Worm (Caenorhabditis elegans) whole organism, midembryonic: ENCODE data around the gene ZK1240.1.

Source experiments
- T22C8.4 ChIP-seq: fragments of 200-800 bp; sonication (Bioruptor generic); IDR thresholded peaks from 2 replicates; pipeline ENCODE4 v1.3.6; 2022; ENCODE audit warnings: missing genetic modification characterization, missing compliant biosample characterization
- cog-1 ChIP-seq: sonication (generic microtip); optimal IDR thresholded peaks from 2 replicates; lab custom pipeline; 2016; ENCODE audit warnings: missing genetic modification characterization, missing compliant biosample characterization
- flt-1 ChIP-seq: fragments of 200-800 bp; sonication (Bioruptor generic); IDR thresholded peaks from 2 replicates; pipeline ENCODE4 v1.3.6; 2022; ENCODE audit warnings: missing genetic modification characterization, missing compliant biosample characterization
- klf-2 ChIP-seq: fragments of 200-800 bp; sonication (Bioruptor generic); conservative IDR thresholded peaks from 2 replicates; pipeline ENCODE4 v1.3.6; 2022; ENCODE audit warnings: missing genetic modification reagents, missing genetic modification characterization, missing compliant biosample characterization
- med-1 ChIP-seq: sonication (generic microtip); optimal IDR thresholded peaks from 2 replicates; lab custom pipeline; 2017; ENCODE audit warnings: missing genetic modification characterization, mild to moderate bottlenecking, missing compliant biosample characterization, antibody characterized with exemption, missing genetic modification reagents; ENCODE audit not compliant: insufficient read depth
- ref-1 ChIP-seq: fragments of 200-800 bp; sonication (Bioruptor generic); conservative IDR thresholded peaks from 2 replicates; pipeline ENCODE4 v1.3.6; 2022; ENCODE audit warnings: missing genetic modification reagents, missing genetic modification characterization, missing compliant biosample characterization
- tab-1 ChIP-seq: fragments of 200-800 bp; sonication (Bioruptor generic); IDR thresholded peaks from 2 replicates; pipeline ENCODE4 v1.3.6; 2022; ENCODE audit warnings: missing genetic modification characterization, missing compliant biosample characterization
- ztf-23 ChIP-seq: fragments of 200-800 bp; sonication (Bioruptor generic); IDR thresholded peaks from 2 replicates; pipeline ENCODE4 v1.3.6; 2022; ENCODE audit warnings: missing genetic modification reagents, missing genetic modification characterization, missing compliant biosample characterization
- ztf-29 ChIP-seq: fragments of 200-800 bp; sonication (Bioruptor generic); IDR thresholded peaks from 2 replicates; pipeline ENCODE4 v1.3.6; 2022; ENCODE audit warnings: missing genetic modification reagents, missing genetic modification characterization, missing compliant biosample characterization

Gene ZK1240.1

DNA sequence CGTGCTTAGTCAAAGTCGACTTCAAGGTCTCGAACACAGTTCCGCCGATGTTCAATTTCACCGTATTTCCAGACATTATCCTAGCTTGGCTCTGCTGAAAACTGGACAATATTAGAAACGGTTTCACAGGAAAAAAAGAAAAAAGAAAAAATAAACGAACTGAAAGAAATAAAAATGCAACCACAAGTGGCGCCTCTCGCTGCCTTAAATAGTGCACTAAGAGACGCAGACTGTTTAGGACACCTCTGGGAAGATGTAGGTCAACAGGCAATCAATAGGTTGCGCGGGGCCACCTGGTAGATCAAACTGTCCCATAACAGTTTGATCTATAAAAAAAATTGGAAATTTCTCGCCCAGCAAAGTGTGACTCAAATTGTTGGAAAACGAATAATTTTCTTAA lies 30.4 kb upstream of the ZK1240.1 start, which contains the start of gene B0281.4:
Gene B0281.4 (minus strand): TSS at position 101 of the 400 bp plus-strand sequence.
- TF ChIP-seq klf-2: no peak
- TF ChIP-seq med-1: no peak
- TF ChIP-seq ref-1 (GFP tag; lab: Robert Waterston, UW): no peak
- no peak for TF ChIP-seq tab-1 (GFP tag; lab: Robert Waterston, UW)

DNA sequence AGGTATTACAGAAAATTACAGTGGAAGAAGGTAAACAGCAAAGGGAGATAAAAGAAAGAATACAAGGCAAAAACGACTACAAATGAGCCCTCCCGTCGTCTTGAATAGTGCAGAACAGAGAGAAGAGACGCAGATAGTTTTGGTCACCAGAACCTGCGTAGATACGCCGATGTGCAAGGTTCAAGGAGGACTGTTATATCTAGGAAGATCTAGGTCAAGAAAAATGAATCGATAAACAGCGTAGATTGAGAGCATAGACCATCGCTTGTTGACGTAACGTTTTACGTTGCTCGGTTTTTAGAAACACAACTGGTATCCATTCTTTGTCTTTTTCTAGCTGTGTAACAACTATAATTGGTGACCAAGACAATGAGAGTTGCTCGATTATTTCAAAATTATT lies 28.3 kb upstream of the ZK1240.1 start, which contains the start of gene B0281.5:
Gene B0281.5 (minus strand): TSS at position 101 of the 400 bp plus-strand sequence.
- TF ChIP-seq ref-1 (GFP tag; lab: Robert Waterston, UW) (no peak), flt-1 (GFP tag; lab: Robert Waterston, UW) (no peak), cog-1 (tag; lab: Kevin White, UChicago) (no peak), ztf-29 (GFP tag; lab: Robert Waterston, UW) (no peak), klf-2 (no peak), T22C8.4 (GFP tag; lab: Robert Waterston, UW) (no peak), med-1 (no peak), tab-1 (GFP tag; lab: Robert Waterston, UW) (no peak), ztf-23 (no peak)

DNA sequence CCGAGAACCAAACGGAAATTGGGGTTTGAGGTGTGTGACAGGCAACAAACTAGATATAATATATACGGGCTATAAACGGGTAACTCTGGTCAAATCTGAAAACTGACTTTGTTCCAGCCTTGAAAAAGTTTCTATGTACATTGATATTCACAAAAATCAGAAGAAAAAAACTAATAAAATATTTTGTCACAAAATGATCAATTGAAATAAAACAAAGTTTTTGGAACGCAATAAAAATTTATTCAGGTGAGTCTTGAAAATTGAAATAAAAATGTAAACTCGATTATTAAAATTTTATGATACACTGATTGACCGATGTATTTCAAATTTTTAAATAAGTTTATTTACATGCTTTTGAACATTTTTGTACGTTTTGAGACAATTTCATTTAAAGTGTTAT lies 26.9 kb upstream of the ZK1240.1 start, which contains the start of gene B0281.6:
Gene B0281.6 (minus strand): TSS at position 101 of the 400 bp plus-strand sequence.
- TF ChIP-seq tab-1 (GFP tag; lab: Robert Waterston, UW) (no peak), cog-1 (tag; lab: Kevin White, UChicago) (no peak), flt-1 (GFP tag; lab: Robert Waterston, UW) (no peak), med-1 (no peak), ref-1 (GFP tag; lab: Robert Waterston, UW) (no peak)

DNA sequence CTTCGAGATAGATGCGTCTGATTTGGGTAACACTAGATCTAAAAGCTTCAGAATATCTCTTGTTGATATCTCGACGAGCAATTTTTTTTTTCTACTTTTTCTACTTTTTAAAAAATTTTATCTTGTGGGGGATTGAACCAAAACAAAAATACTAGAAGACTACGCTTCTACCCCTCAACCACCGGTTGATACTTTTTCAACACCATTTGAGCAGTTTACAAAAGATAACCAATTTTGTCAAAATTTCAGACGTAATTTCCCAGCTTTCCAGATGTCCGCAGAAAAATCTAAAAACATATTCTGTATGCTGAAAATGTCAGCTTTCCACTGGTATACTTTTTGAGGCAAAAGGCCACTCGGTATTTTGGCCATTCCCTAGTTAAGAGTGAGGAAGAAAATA lies 24.6 kb upstream of the ZK1240.1 start:
- no peak for TF ChIP-seq ztf-23

DNA sequence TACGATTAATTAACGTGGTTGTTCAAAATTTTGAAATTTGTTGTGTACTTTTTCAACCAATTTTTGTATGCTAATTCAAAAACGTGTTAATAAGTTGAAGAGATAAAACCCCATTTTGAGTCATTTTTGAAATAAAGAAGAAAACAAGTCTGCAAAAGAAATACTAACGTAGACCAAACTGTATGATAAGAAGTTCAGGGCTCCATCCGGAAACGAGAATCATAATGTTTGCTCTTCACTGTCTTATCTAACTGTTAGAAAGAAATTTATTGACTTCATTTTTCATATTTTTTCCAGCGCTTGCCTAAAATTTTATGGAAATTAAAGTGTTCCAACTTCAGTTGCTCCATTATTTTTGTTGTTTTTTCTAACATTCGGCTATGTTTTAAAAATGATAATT lies 23.7 kb upstream of the ZK1240.1 start:
- TF ChIP-seq flt-1 (GFP tag; lab: Robert Waterston, UW) (no peak), cog-1 (tag; lab: Kevin White, UChicago) (no peak), ztf-23 (no peak), ref-1 (GFP tag; lab: Robert Waterston, UW) (no peak), klf-2 (no peak), T22C8.4 (GFP tag; lab: Robert Waterston, UW) (no peak), med-1 (no peak), ztf-29 (GFP tag; lab: Robert Waterston, UW) (no peak), tab-1 (GFP tag; lab: Robert Waterston, UW) (no peak)

DNA sequence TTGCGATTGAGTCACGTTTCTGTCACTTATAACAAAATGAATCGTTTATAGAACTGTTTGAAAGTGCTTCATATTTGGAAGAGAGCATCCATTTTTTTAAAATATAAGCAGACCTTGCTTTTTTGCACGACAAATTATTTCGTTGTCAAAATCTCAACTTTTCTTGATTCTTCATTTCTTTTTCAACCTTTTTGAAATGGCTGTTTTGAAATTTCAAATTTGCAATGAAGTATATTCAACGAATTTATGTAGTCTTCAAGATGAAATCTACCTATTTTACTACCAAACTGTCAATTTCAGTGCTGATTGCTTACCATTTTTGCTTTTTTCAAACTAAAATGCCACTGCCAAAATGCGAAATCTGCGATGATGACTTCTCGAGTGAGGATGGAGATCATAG lies 22.5 kb upstream of the ZK1240.1 start, which contains the start of gene B0281.3:
Gene B0281.3 (plus strand): TSS at position 301 of the 400 bp plus-strand sequence.
- TF ChIP-seq tab-1 (GFP tag; lab: Robert Waterston, UW): no peak
- TF ChIP-seq ztf-29 (GFP tag; lab: Robert Waterston, UW): no peak
- TF ChIP-seq ztf-23: no peak
- TF ChIP-seq ref-1 (GFP tag; lab: Robert Waterston, UW): no peak
- TF ChIP-seq klf-2: no peak
- no peak for TF ChIP-seq cog-1 (tag; lab: Kevin White, UChicago)
- no peak for TF ChIP-seq med-1
- no peak for TF ChIP-seq T22C8.4 (GFP tag; lab: Robert Waterston, UW)

DNA sequence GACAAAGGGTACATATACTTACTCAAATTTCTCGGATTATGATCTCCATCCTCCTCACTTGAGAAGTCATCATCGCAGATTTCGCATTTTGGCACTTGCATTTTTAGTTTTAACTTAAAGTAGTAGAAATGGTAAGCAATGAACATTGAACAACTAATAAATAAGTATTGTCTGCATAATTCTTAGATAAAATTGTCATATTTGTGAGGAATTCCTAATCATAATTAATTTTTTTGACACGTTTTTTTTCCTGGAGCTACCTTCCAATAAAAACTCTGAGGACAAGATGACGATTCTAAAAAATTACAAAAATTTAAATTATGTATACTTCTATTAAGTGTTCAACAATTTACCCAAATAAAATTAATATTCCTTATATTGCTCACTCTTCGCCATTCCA lies 16.4 kb upstream of the ZK1240.1 start, which contains the start of the genes trim-21 and B0281.1:
Gene trim-21 (minus strand): TSS at position 101 of the 400 bp plus-strand sequence.
Gene B0281.1 (plus strand): TSS at position 321 of the 400 bp plus-strand sequence.
- no peak for TF ChIP-seq ztf-29 (GFP tag; lab: Robert Waterston, UW)
- TF ChIP-seq cog-1 (tag; lab: Kevin White, UChicago): no peak
- TF ChIP-seq ztf-23: no peak
- TF ChIP-seq ref-1 (GFP tag; lab: Robert Waterston, UW): no peak
- TF ChIP-seq klf-2: no peak
- TF ChIP-seq T22C8.4 (GFP tag; lab: Robert Waterston, UW): no peak
- no peak for TF ChIP-seq med-1
- TF ChIP-seq tab-1 (GFP tag; lab: Robert Waterston, UW): no peak
- TF ChIP-seq flt-1 (GFP tag; lab: Robert Waterston, UW): no peak

DNA sequence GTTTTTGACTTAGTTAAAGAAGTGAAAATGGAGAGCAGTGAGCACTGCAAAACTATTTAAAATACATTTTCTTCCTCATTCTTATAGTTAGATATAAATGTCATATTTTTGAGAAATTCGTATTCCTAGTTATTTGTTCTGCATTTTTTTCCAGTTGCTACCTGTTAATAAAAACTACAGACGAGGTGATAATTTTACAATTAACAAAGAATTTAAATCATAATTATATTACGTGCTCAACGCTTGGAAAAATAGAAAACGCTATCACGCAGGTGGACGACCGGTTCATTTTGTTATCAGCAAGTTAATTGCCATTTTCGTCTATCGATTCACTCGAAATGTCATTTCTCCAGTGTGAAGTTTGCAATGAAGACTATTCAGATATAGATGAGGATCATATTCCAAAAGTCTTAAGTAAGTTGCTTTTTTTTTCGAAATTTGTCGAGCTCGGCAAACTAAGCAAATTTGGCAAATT lies 11.3 kb upstream of the ZK1240.1 start, which contains the start of the genes ZK1240.5 and ZK1240.9:
Gene ZK1240.5 (minus strand): TSS at position 51 of the 475 bp plus-strand sequence.
Gene ZK1240.9 (plus strand): TSS at position 307 of the 475 bp plus-strand sequence.
- no peak for TF ChIP-seq ztf-23
- no peak for TF ChIP-seq klf-2
- TF ChIP-seq T22C8.4 (GFP tag; lab: Robert Waterston, UW): no peak
- no peak for TF ChIP-seq flt-1 (GFP tag; lab: Robert Waterston, UW)
- no peak for TF ChIP-seq ztf-29 (GFP tag; lab: Robert Waterston, UW)
- TF ChIP-seq cog-1 (tag; lab: Kevin White, UChicago): no peak
- no peak for TF ChIP-seq ref-1 (GFP tag; lab: Robert Waterston, UW)
- TF ChIP-seq tab-1 (GFP tag; lab: Robert Waterston, UW): no peak

DNA sequence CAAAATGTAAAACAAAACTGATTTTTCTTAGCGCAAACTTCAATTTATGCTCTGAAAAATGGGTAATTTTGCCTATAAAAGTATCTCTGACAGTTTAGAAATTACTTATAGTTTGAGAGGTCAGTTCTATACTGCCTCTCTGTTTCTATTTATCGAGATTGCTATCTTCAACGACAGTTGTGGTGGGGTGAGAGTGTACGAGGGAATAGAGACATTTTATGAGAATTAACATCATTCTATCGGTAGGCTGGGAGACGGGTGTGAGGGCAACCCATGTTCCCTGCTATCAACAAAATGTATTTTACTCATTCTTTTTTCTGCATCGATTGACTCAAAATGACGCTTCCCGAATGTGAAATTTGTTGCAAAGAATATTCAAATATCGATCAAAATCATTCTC lies 9.1 kb upstream of the ZK1240.1 start, which contains the start of gene ZK1240.3:
Gene ZK1240.3 (plus strand): TSS at position 238 of the 400 bp plus-strand sequence.
- TF ChIP-seq klf-2: no peak
- no peak for TF ChIP-seq ztf-23
- TF ChIP-seq tab-1 (GFP tag; lab: Robert Waterston, UW): no peak
- no peak for TF ChIP-seq flt-1 (GFP tag; lab: Robert Waterston, UW)
- no peak for TF ChIP-seq ztf-29 (GFP tag; lab: Robert Waterston, UW)
- TF ChIP-seq med-1: no peak
- no peak for TF ChIP-seq T22C8.4 (GFP tag; lab: Robert Waterston, UW)
- TF ChIP-seq cog-1 (tag; lab: Kevin White, UChicago): no peak
- TF ChIP-seq ref-1 (GFP tag; lab: Robert Waterston, UW): no peak

DNA sequence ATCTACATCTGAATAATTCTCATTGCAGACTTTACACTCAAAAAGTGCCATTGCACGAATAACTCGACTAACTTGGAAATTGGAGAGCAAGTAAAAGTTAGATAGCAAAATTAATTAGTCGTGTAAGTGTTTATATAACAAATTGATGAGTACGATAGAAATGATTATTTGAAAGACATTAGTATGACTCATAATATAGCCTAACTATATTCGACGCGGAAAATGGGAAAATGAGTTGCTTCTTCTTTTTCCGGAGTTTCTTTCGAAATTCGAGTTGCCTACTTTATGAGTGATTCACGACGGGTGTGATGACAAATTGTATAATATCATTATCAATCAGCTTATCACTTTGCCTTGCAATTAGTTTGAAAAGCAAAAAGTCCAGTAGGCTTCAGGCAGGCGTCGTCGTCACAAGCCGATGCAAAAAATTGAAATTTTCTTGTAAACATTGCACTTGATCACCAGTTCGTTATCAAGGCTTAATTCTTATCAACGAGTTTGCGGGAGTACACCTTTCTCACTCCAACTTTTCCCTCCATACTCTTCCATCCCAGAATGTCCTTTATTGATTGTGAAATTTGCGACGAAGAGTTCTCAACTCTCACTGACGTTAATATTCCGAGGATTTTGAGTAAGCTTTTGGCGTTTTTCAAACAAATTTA lies 6.2 kb upstream of the ZK1240.1 start, which contains the start of the genes ZK1240.6 and ZK1240.2:
Gene ZK1240.6 (minus strand): TSS at position 51 of the 662 bp plus-strand sequence.
Gene ZK1240.2 (plus strand): TSS at position 520 of the 662 bp plus-strand sequence.
- no peak for TF ChIP-seq ref-1 (GFP tag; lab: Robert Waterston, UW)
- TF ChIP-seq klf-2: no peak
- TF ChIP-seq ztf-23: no peak
- no peak for TF ChIP-seq flt-1 (GFP tag; lab: Robert Waterston, UW)
- TF ChIP-seq ztf-29 (GFP tag; lab: Robert Waterston, UW): no peak
- TF ChIP-seq tab-1 (GFP tag; lab: Robert Waterston, UW): no peak
- no peak for TF ChIP-seq med-1
- no peak for TF ChIP-seq cog-1 (tag; lab: Kevin White, UChicago)
- TF ChIP-seq T22C8.4 (GFP tag; lab: Robert Waterston, UW): no peak
